Worm (Caenorhabditis elegans) whole organism, dauer: ENCODE measurements around the gene mog-5.

Experiments used
- unc-62 ChIP-seq: sonication (generic microtip); optimal IDR thresholded peaks from 2 replicates; lab custom pipeline; 2017; ENCODE audit warnings: missing biosample characterization, missing genetic modification reagents, missing genetic modification characterization

Gene mog-5

ce11 chrII:5384282-5384681 is 15.1 kb upstream of the mog-5 start:
- no peak for TF ChIP-seq unc-62 (GFP tag; lab: Kevin White, UChicago)

ce11 chrII:5387217-5387616 is 12.1 kb upstream of the mog-5 start, which contains the start of gene ccpp-6:
TSS of gene ccpp-6 (minus strand) at chrII:5387317.
- TF ChIP-seq unc-62 (GFP tag; lab: Kevin White, UChicago) = no peak

ce11 chrII:5388786-5389421 is 10.4 kb upstream of the mog-5 start, which contains the start of gene rsp-4:
TSS of gene rsp-4 (minus strand) at chrII:5388836.
- no peak for TF ChIP-seq unc-62 (GFP tag; lab: Kevin White, UChicago)

- no peak for TF ChIP-seq unc-62 (GFP tag; lab: Kevin White, UChicago)
Measured at ce11 chrII:5389831-5390323, 9.5 kb upstream of the mog-5 start, which contains the start of gene ndx-6. TSS of gene ndx-6 (minus strand) at chrII:5389881.

ce11 chrII:5391447-5391846 is 7.9 kb upstream of the mog-5 start:
- no peak for TF ChIP-seq unc-62 (GFP tag; lab: Kevin White, UChicago)

ce11 chrII:5393090-5393489 is 6.2 kb upstream of the mog-5 start, which contains the start of gene brap-2:
TSS of gene brap-2 (minus strand) at chrII:5393190.
- TF ChIP-seq unc-62 (GFP tag; lab: Kevin White, UChicago) = no peak

- TF ChIP-seq unc-62 (GFP tag; lab: Kevin White, UChicago) = no peak
Measured at ce11 chrII:5395594-5395993, 3.7 kb upstream of the mog-5 start, which contains the start of gene pink-1. TSS of gene pink-1 (minus strand) at chrII:5395694.

ce11 chrII:5398779-5399178 is 559 bp upstream of the mog-5 start, which contains the start of gene fbxl-3:
TSS of gene fbxl-3 (minus strand) at chrII:5398902.
- no peak for TF ChIP-seq unc-62 (GFP tag; lab: Kevin White, UChicago)

ce11 chrII:5407548-5407947 is 8.2 kb downstream of the mog-5 start, which contains the start of gene clec-141:
TSS of gene clec-141 (minus strand) at chrII:5407648.
- TF ChIP-seq unc-62 (GFP tag; lab: Kevin White, UChicago) = no peak

- TF ChIP-seq unc-62 (GFP tag; lab: Kevin White, UChicago) = no peak
Measured at ce11 chrII:5408924-5409323, 9.6 kb downstream of the mog-5 start, which contains the start of the genes EEED8.12 and EEED8.4. TSS of gene EEED8.12 (minus strand) at chrII:5409024. TSS of gene EEED8.4 (plus strand) at chrII:5409319.

- TF ChIP-seq unc-62 (GFP tag; lab: Kevin White, UChicago) = no peak
Measured at ce11 chrII:5412467-5412866, 13.1 kb downstream of the mog-5 start, which contains the start of the genes EEED8.13 and EEED8.18. TSS of gene EEED8.13 (minus strand) at chrII:5412567. TSS of gene EEED8.18 (minus strand) at chrII:5412610.

ce11 chrII:5414040-5414439 is 14.7 kb downstream of the mog-5 start, which contains the start of the genes EEED8.14 and EEED8.3:
TSS of gene EEED8.14 (minus strand) at chrII:5414052.
TSS of gene EEED8.3 (plus strand) at chrII:5414276.
- TF ChIP-seq unc-62 (GFP tag; lab: Kevin White, UChicago) = no peak

- TF ChIP-seq unc-62 (GFP tag; lab: Kevin White, UChicago) = no peak
Measured at ce11 chrII:5416204-5416764, 16.9 kb downstream of the mog-5 start, which contains the start of gene EEED8.2. TSS of gene EEED8.2 (plus strand) at chrII:5416714.

ce11 chrII:5417905-5418304 is 18.6 kb downstream of the mog-5 start:
- no peak for TF ChIP-seq unc-62 (GFP tag; lab: Kevin White, UChicago)

ce11 chrII:5418317-5418716 is 19.0 kb downstream of the mog-5 start:
- TF ChIP-seq unc-62 (GFP tag; lab: Kevin White, UChicago) = no peak

ce11 chrII:5418929-5419328 is 19.6 kb downstream of the mog-5 start, which contains the start of gene EEED8.15:
TSS of gene EEED8.15 (plus strand) at chrII:5419229.
- TF ChIP-seq unc-62 (GFP tag; lab: Kevin White, UChicago) = no peak
